Worm (Caenorhabditis elegans) whole organism, L4/young adult: ENCODE results near the gene T26A8.3.

Experiments used
- W03F9.2 ChIP-seq: fragments of 150-350 bp; optimal IDR thresholded peaks from 2 replicates; lab custom pipeline; 2014; ENCODE audit warnings: missing biosample characterization, missing genetic modification characterization
- dao-5 ChIP-seq: sonication (generic microtip); optimal IDR thresholded peaks from 2 replicates; lab custom pipeline; 2016; ENCODE audit warnings: missing genotype, missing genetic modification characterization, moderate library complexity, missing compliant biosample characterization

DNA sequence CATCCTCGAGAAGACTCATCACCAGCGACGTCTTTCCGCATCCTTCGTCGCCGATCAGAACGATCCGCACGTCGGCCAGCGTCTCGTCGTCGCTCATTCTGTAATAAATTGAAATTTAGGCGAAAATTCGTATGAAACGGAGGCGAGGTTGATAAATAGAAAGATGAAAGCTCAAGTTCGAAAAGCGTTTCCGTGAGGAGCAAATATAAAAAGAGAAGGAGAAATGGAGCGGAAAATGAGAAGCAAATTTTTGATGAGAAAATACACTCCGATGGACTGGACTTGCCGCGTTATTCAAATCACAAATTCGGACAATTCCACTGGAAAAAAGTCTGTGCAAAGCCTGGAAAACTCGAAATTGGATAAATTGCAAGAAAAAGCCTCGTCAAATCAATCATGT, 32.3 kb downstream of the T26A8.3 start, which contains the start of gene D2096.11:
- TF ChIP-seq dao-5 (tag; lab: Kevin White, UChicago) (no peak), W03F9.2 (tag; lab: Kevin White, UChicago) (no peak)
